Fruit fly (Drosophila melanogaster) whole organism, embryonic: ENCODE measurements around the gene Ykt6.
A peak's percentile ranks its signal among the peaks of the same experiment; 100 is the strongest.

Source experiments
- ATbp ChIP-seq: fragments of 200-800 bp; sonication (Bioruptor generic); optimal IDR thresholded peaks from 2 replicates; lab custom pipeline; 2017; ENCODE audit warnings: missing biosample characterization, mild to moderate bottlenecking, missing genetic modification characterization, missing genetic modification reagents
- Awh ChIP-seq: fragments of 200-800 bp; sonication (Bioruptor generic); IDR thresholded peaks from 2 replicates; pipeline ENCODE4, ENCODE4 v1.3.6; 2022; ENCODE audit warnings: missing biosample characterization, missing genetic modification characterization
- B-H2 ChIP-seq: fragments of 200-800 bp; sonication (Bioruptor generic); optimal IDR thresholded peaks from 2 replicates; lab custom pipeline; 2018; ENCODE audit warnings: missing biosample characterization, mild to moderate bottlenecking, missing genetic modification characterization
- CG10366 ChIP-seq: fragments of 200-800 bp; sonication (Bioruptor generic); IDR thresholded peaks from 2 replicates; pipeline ENCODE4 v1.3.6; 2022; ENCODE audit warnings: missing biosample characterization, missing genetic modification characterization
- CG12769 ChIP-seq: fragments of 200-800 bp; sonication (Bioruptor generic); optimal IDR thresholded peaks from 2 replicates; lab custom pipeline; 2019; ENCODE audit warnings: missing biosample characterization, mild to moderate bottlenecking, missing genetic modification characterization, moderate library complexity
- CG13424 ChIP-seq: fragments of 200-800 bp; sonication (Bioruptor generic); optimal IDR thresholded peaks from 2 replicates; lab custom pipeline; 2019; ENCODE audit warnings: missing biosample characterization, mild to moderate bottlenecking, missing genetic modification characterization, moderate library complexity
- CG13894 ChIP-seq: fragments of 200-800 bp; sonication (Bioruptor generic); optimal IDR thresholded peaks from 3 replicates; lab custom pipeline; 2018; ENCODE audit warnings: missing biosample characterization, mild to moderate bottlenecking, missing genetic modification characterization, moderate library complexity
- CG14441 ChIP-seq: fragments of 200-800 bp; sonication (Bioruptor generic); IDR thresholded peaks from 2 replicates; pipeline ENCODE4 v1.3.6; 2022; ENCODE audit warnings: missing biosample characterization, missing genetic modification characterization
- CG14667 ChIP-seq: fragments of 200-800 bp; sonication (Bioruptor generic); IDR thresholded peaks from 2 replicates; pipeline ENCODE4 v1.3.6; 2022; ENCODE audit warnings: missing biosample characterization, missing genetic modification characterization
- CG15011 ChIP-seq: fragments of 200-800 bp; sonication (Bioruptor generic); optimal IDR thresholded peaks from 3 replicates; lab custom pipeline; 2018; ENCODE audit warnings: missing biosample characterization, mild to moderate bottlenecking, missing genetic modification characterization
- CG1529 ChIP-seq: fragments of 200-800 bp; sonication (Bioruptor generic); optimal IDR thresholded peaks from 3 replicates; lab custom pipeline; 2018; ENCODE audit warnings: missing biosample characterization, missing genetic modification characterization
- CG18476 ChIP-seq: fragments of 200-800 bp; sonication (Bioruptor generic); optimal IDR thresholded peaks from 2 replicates; lab custom pipeline; 2016; ENCODE audit warnings: missing biosample characterization, mild to moderate bottlenecking, missing genetic modification characterization
- CG2129 ChIP-seq: fragments of 200-800 bp; sonication (Bioruptor generic); IDR thresholded peaks from 2 replicates; pipeline ENCODE4 v1.3.6; 2022; ENCODE audit warnings: missing biosample characterization, missing genetic modification characterization; ENCODE audit not compliant: partially characterized antibody
- CG2202 ChIP-seq: fragments of 200-800 bp; sonication (Bioruptor generic); optimal IDR thresholded peaks from 2 replicates; lab custom pipeline; 2018; ENCODE audit warnings: missing biosample characterization, mild to moderate bottlenecking, missing genetic modification characterization
- CG2678 ChIP-seq: fragments of 200-800 bp; sonication (Bioruptor generic); optimal IDR thresholded peaks from 3 replicates; lab custom pipeline; 2019; ENCODE audit warnings: missing biosample characterization, mild to moderate bottlenecking, missing genetic modification characterization, moderate library complexity
- CG31441 ChIP-seq: fragments of 200-800 bp; sonication (Bioruptor generic); IDR thresholded peaks from 2 replicates; pipeline ENCODE4 v1.3.6; 2022; ENCODE audit warnings: missing biosample characterization, missing genetic modification characterization
- CG6175 ChIP-seq: fragments of 200-800 bp; sonication (Bioruptor generic); IDR thresholded peaks from 3 replicates; pipeline ENCODE4 v1.3.6; 2022; ENCODE audit warnings: missing biosample characterization, missing genetic modification characterization
- CG6689 ChIP-seq: fragments of 200-800 bp; sonication (Bioruptor generic); IDR thresholded peaks from 2 replicates; pipeline ENCODE4 v1.3.6; 2022; ENCODE audit warnings: missing biosample characterization, missing genetic modification characterization
- CG9437 ChIP-seq: fragments of 200-800 bp; sonication (Bioruptor generic); optimal IDR thresholded peaks from 2 replicates; lab custom pipeline; 2018; ENCODE audit warnings: missing biosample characterization, mild to moderate bottlenecking, missing genetic modification characterization
- D ChIP-seq, 2 experiments: fragments of 200-800 bp in 1 of 2; fragments of >200 bp in 1 of 2; sonication (Bioruptor generic) in 1 of 2; optimal IDR thresholded peaks; 2 replicates in 1 of 2; 3 replicates in 1 of 2; lab custom pipeline; 2017; ENCODE audit warnings: mild to moderate bottlenecking in 1 of 2, missing biosample characterization in 1 of 2, missing genetic modification characterization in 1 of 2, missing genetic modification reagents in 1 of 2
- Dad ChIP-seq: fragments of 200-800 bp; sonication (Bioruptor generic); optimal IDR thresholded peaks from 3 replicates; lab custom pipeline; 2016; ENCODE audit warnings: missing biosample characterization, missing genetic modification characterization
- Deaf1 ChIP-seq: fragments of 200-800 bp; optimal IDR thresholded peaks from 3 replicates; lab custom pipeline; 2019; ENCODE audit warnings: missing biosample characterization, mild to moderate bottlenecking, missing genetic modification characterization, moderate library complexity
- Dll ChIP-seq: fragments of 200-800 bp; sonication (Bioruptor generic); IDR thresholded peaks from 4 replicates; pipeline ENCODE4 v1.3.6; 2022; ENCODE audit warnings: missing biosample characterization, missing genetic modification characterization; ENCODE audit not compliant: partially characterized antibody
- Fer3 ChIP-seq: fragments of 200-800 bp; sonication (Bioruptor generic); optimal IDR thresholded peaks from 2 replicates; lab custom pipeline; 2018; ENCODE audit warnings: missing biosample characterization, mild to moderate bottlenecking, missing genetic modification characterization, moderate library complexity
- HmgD ChIP-seq: fragments of 200-800 bp; sonication (Bioruptor generic); optimal IDR thresholded peaks from 3 replicates; lab custom pipeline; 2016; ENCODE audit warnings: missing biosample characterization, missing genetic modification characterization
- MBD-R2 ChIP-seq: fragments of 200-800 bp; sonication (Bioruptor generic); IDR thresholded peaks from 2 replicates; pipeline ENCODE4 v1.3.6; 2022; ENCODE audit warnings: missing biosample characterization, missing genetic modification characterization
- Mad ChIP-seq: fragments of 200-800 bp; sonication (Bioruptor generic); optimal IDR thresholded peaks from 2 replicates; lab custom pipeline; 2016; ENCODE audit warnings: missing biosample characterization, missing genetic modification characterization
- Med ChIP-seq: fragments of 200-800 bp; sonication (Bioruptor generic); peaks from one replicate; lab custom pipeline; 2016; ENCODE audit warnings: missing biosample characterization, missing genetic modification characterization, mild to moderate bottlenecking, inconsistent platforms, moderate library complexity
- Trl ChIP-seq, 3 experiments: fragments of >200 bp in 2 of 3; fragments of 200-800 bp in 1 of 3; sonication (Bioruptor generic) in 1 of 3; optimal IDR thresholded peaks; 2 replicates in 1 of 3; 3 replicates in 2 of 3; lab custom pipeline; 2016 to 2017; ENCODE audit warnings: missing biosample characterization in 1 of 3, missing genetic modification characterization in 1 of 3
- ap ChIP-seq: fragments of 200-800 bp; sonication (Bioruptor generic); IDR thresholded peaks from 2 replicates; pipeline ENCODE4 v1.3.6; 2022; ENCODE audit warnings: missing biosample characterization, missing genetic modification characterization
- ase ChIP-seq: fragments of 200-800 bp; sonication (Bioruptor generic); IDR thresholded peaks from 3 replicates; pipeline ENCODE4 v1.3.6; 2022; ENCODE audit warnings: missing biosample characterization, missing genetic modification characterization
- bcd ChIP-seq: fragments of 200-800 bp; sonication (Bioruptor generic); optimal IDR thresholded peaks from 2 replicates; lab custom pipeline; 2017; ENCODE audit warnings: missing biosample characterization, mild to moderate bottlenecking, missing genetic modification characterization
- ci ChIP-seq: fragments of 200-800 bp; sonication (Bioruptor generic); IDR thresholded peaks from 3 replicates; pipeline ENCODE4 v1.3.6; 2022; ENCODE audit warnings: missing biosample characterization, missing genetic modification characterization
- corto ChIP-seq: fragments of 200-800 bp; sonication (Bioruptor generic); optimal IDR thresholded peaks from 2 replicates; lab custom pipeline; 2016; ENCODE audit warnings: missing biosample characterization, mild to moderate bottlenecking, missing genetic modification characterization, moderate library complexity
- crc ChIP-seq: fragments of 200-800 bp; sonication (Bioruptor generic); optimal IDR thresholded peaks from 2 replicates; lab custom pipeline; 2016; ENCODE audit warnings: missing biosample characterization, missing genetic modification characterization
- dmrt99B ChIP-seq: fragments of 200-800 bp; sonication (Bioruptor generic); optimal IDR thresholded peaks from 2 replicates; lab custom pipeline; 2018; ENCODE audit warnings: missing biosample characterization, mild to moderate bottlenecking, missing genetic modification characterization, moderate library complexity
- grau ChIP-seq: fragments of 200-800 bp; optimal IDR thresholded peaks from 3 replicates; lab custom pipeline; 2019; ENCODE audit warnings: missing biosample characterization, mild to moderate bottlenecking, missing genetic modification characterization, moderate library complexity
- gro ChIP-seq: fragments of 200-800 bp; sonication (Bioruptor generic); optimal IDR thresholded peaks from 2 replicates; lab custom pipeline; 2016; ENCODE audit warnings: missing biosample characterization, missing genetic modification characterization
- hkb ChIP-seq, 2 experiments: fragments of 200-800 bp in 1 of 2; fragments of >200 bp in 1 of 2; sonication (Bioruptor generic) in 1 of 2; IDR thresholded peaks in 1 of 2; optimal IDR thresholded peaks in 1 of 2; 2 replicates each; pipeline versions ENCODE4 v1.3.6 to Lab custom; 2017 to 2022; ENCODE audit warnings: missing biosample characterization in 1 of 2, missing genetic modification characterization in 1 of 2
- knrl ChIP-seq: fragments of 200-800 bp; sonication (Bioruptor generic); IDR thresholded peaks from 3 replicates; pipeline ENCODE4 v1.3.6; 2022; ENCODE audit warnings: missing biosample characterization, missing genetic modification characterization; ENCODE audit not compliant: partially characterized antibody
- ranshi ChIP-seq: fragments of 200-800 bp; sonication (Bioruptor generic); IDR thresholded peaks from 2 replicates; pipeline ENCODE4 v1.3.6; 2022; ENCODE audit warnings: missing biosample characterization, missing genetic modification characterization
- schlank ChIP-seq: fragments of 200-800 bp; sonication (Bioruptor generic); optimal IDR thresholded peaks from 2 replicates; lab custom pipeline; 2018; ENCODE audit warnings: missing biosample characterization, mild to moderate bottlenecking, missing genetic modification characterization
- scrt ChIP-seq: fragments of 200-800 bp; sonication (Bioruptor generic); optimal IDR thresholded peaks from 2 replicates; lab custom pipeline; 2018; ENCODE audit warnings: missing biosample characterization, mild to moderate bottlenecking, missing genetic modification characterization, moderate library complexity
- seq ChIP-seq: fragments of 200-800 bp; sonication (Bioruptor generic); IDR thresholded peaks from 2 replicates; pipeline ENCODE4 v1.3.6; 2022; ENCODE audit warnings: missing biosample characterization, missing genetic modification characterization
- sug ChIP-seq: fragments of 200-800 bp; optimal IDR thresholded peaks from 2 replicates; lab custom pipeline; 2019; ENCODE audit warnings: missing biosample characterization, mild to moderate bottlenecking, missing genetic modification characterization, moderate library complexity
- tap ChIP-seq: fragments of 200-800 bp; optimal IDR thresholded peaks from 3 replicates; lab custom pipeline; 2019; ENCODE audit warnings: missing biosample characterization, mild to moderate bottlenecking, missing genetic modification characterization, moderate library complexity
- tgo ChIP-seq: fragments of 200-800 bp; sonication (Bioruptor generic); IDR thresholded peaks from 3 replicates; pipeline ENCODE4 v1.3.6; 2022; ENCODE audit warnings: missing biosample characterization, missing genetic modification characterization
- tin ChIP-seq: fragments of 200-800 bp; sonication (Bioruptor generic); optimal IDR thresholded peaks from 3 replicates; lab custom pipeline; 2016; ENCODE audit warnings: missing biosample characterization, missing genetic modification characterization
- zfh1 ChIP-seq: fragments of 200-800 bp; sonication (Bioruptor generic); IDR thresholded peaks from 3 replicates; pipeline ENCODE4 v1.3.6; 2022; ENCODE audit warnings: missing biosample characterization, missing genetic modification characterization

Gene Ykt6

DNA sequence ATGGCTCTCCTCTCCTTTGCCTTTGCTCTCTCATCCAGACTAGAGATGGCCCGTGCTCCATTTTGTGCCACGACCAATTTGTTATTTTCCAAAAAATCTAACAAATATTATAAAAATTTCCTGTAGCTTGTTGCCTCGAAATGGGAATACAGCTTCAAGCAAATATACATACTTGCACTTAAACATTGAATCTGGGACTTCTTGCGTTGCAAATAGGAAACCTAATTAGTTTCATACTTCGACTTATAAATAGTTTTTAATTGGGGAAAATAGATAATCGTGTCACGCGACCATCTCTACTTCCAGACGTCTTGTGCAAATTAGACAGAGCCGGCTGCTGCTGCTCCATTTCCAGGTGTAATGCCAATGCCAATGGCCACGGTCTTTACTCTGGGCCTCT, 50.2 kb downstream of the Ykt6 start (continued):
- TF ChIP-seq CG14441 (GFP tag; lab: Robert Waterston, UW): peak; percentile 37; the same call in 1 of the 2 replicates
- peak; percentile 13 for TF ChIP-seq CG9437 (GFP tag; lab: Kevin White, UChicago)
- TF ChIP-seq D (optimal IDR thresholded peaks at IDR 0.05; lab: Kevin White, UChicago): no peak
- peak; percentile 27 for TF ChIP-seq D (GFP tag; optimal IDR thresholded peaks at IDR 0.05; lab: Kevin White, UChicago)
- no peak for TF ChIP-seq CG14667 (GFP tag; lab: Robert Waterston, UW)
- TF ChIP-seq seq (GFP tag; lab: Robert Waterston, UW): 0 out of 2 replicates have a peak, but pooled peaks have one; percentile 12
- peak; percentile 33 for TF ChIP-seq Mad (GFP tag; lab: Kevin White, UChicago)
- TF ChIP-seq CG2129: peak; percentile 43; the same call in 1 of the 2 replicates
- TF ChIP-seq dmrt99B (tag; lab: Kevin White, UChicago): peak; percentile 66
- no peak for TF ChIP-seq hkb (optimal IDR thresholded peaks at IDR 0.05; lab: Kevin White, UChicago)
- TF ChIP-seq hkb (GFP tag; IDR thresholded peaks at IDR 0.05; lab: Robert Waterston, UW): peak; percentile 35; the same call in 1 of the 2 replicates
- peak; percentile 65 for TF ChIP-seq grau (tag; lab: Kevin White, UChicago)
- peak; percentile 45 for TF ChIP-seq CG15011 (GFP tag; lab: Kevin White, UChicago)
- peak; percentile 57 for TF ChIP-seq Fer3 (tag; lab: Kevin White, UChicago)
- peak; percentile 27; the same call in 1 of the 3 replicates for TF ChIP-seq tgo (GFP tag; lab: Robert Waterston, UW)
- TF ChIP-seq ase (GFP tag; lab: Robert Waterston, UW): no peak
- no peak for TF ChIP-seq Trl (optimal IDR thresholded peaks at IDR 0.05; lab: Kevin White, UChicago)
- TF ChIP-seq Trl (GFP tag; optimal IDR thresholded peaks at IDR 0.05; lab: Kevin White, UChicago): no peak
- TF ChIP-seq gro (GFP tag; lab: Kevin White, UChicago): peak; percentile 54
- no peak for TF ChIP-seq MBD-R2 (GFP tag; lab: Robert Waterston, UW)
- peak; percentile 34 for TF ChIP-seq scrt
- TF ChIP-seq CG1529: peak; percentile 28
- no peak for TF ChIP-seq Dad
- peak; percentile 23 for TF ChIP-seq tin (GFP tag; lab: Kevin White, UChicago)
- TF ChIP-seq HmgD (GFP tag; lab: Kevin White, UChicago): no peak
- TF ChIP-seq CG13894 (tag; lab: Kevin White, UChicago): peak; percentile 73
- peak; percentile 38; the same call in 2 of the 3 replicates for TF ChIP-seq zfh1
- TF ChIP-seq ranshi (GFP tag; lab: Robert Waterston, UW): peak; percentile 29; the same call in 1 of the 2 replicates
- TF ChIP-seq CG13424 (tag; lab: Kevin White, UChicago): peak; percentile 70
- peak; percentile 4 for TF ChIP-seq Deaf1 (tag; lab: Kevin White, UChicago)
- TF ChIP-seq ci (GFP tag; lab: Robert Waterston, UW): peak; percentile 51; the same call in 1 of the 3 replicates
- no peak for TF ChIP-seq schlank (tag; lab: Kevin White, UChicago)
- TF ChIP-seq Awh (GFP tag; lab: Robert Waterston, UW): no peak
- TF ChIP-seq CG18476 (GFP tag; lab: Kevin White, UChicago): peak; percentile 6
- no peak for TF ChIP-seq ap (GFP tag; lab: Robert Waterston, UW)
- TF ChIP-seq knrl: peak; percentile 45; the same call in 2 of the 3 replicates
- peak; percentile 66 for TF ChIP-seq corto (GFP tag; lab: Kevin White, UChicago)
- TF ChIP-seq tap (tag; lab: Kevin White, UChicago): peak; percentile 18
- peak; percentile 40 for TF ChIP-seq B-H2 (GFP tag; lab: Kevin White, UChicago)
- TF ChIP-seq Med: peak; percentile 88
- peak; percentile 73 for TF ChIP-seq CG2678
- no peak for TF ChIP-seq crc (GFP tag; lab: Kevin White, UChicago)
- TF ChIP-seq CG2202 (tag; lab: Kevin White, UChicago): no peak
- peak; percentile 50 for TF ChIP-seq CG31441
- 0 out of 3 replicates have a peak, but pooled peaks have one; percentile 26 for TF ChIP-seq CG6175 (GFP tag; lab: Robert Waterston, UW)
- TF ChIP-seq Dll (GFP tag; lab: Robert Waterston, UW): peak; percentile 83
- TF ChIP-seq CG12769 (tag; lab: Kevin White, UChicago): peak; percentile 42
- TF ChIP-seq ATbp (GFP tag; lab: Kevin White, UChicago): peak; percentile 20
- TF ChIP-seq CG6689 (GFP tag; lab: Robert Waterston, UW): peak; percentile 54
- TF ChIP-seq bcd (GFP tag; lab: Kevin White, UChicago): peak; percentile 51
- TF ChIP-seq CG10366 (GFP tag; lab: Robert Waterston, UW): no peak
- TF ChIP-seq sug (tag; lab: Kevin White, UChicago): peak; percentile 40
